Worm (Caenorhabditis elegans): ENCODE measurements around the gene ptrn-1.

DNA sequence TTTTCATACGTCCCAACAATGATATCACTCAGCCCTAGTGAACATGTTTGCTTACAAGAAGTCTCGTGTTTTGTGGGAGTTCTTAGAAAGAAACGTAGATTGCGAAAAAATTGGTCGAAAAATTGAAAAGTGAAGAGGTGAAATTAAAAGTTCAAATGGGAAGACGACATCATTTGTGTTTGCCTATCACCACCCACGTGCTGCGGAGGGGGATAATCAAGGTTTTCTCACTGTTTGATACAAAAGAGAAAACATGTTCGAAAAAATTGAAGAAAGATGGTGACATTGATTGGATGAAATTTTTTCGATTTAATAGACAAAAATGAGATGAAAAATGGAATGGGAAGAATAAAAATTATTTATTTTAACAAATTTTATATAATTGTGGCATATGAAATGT lies 40.5 kb upstream of the ptrn-1 start:
- TF ChIP-seq ceh-8 (GFP tag; optimal IDR thresholded peaks at IDR 0.05) (no peak), nhr-12 (tag; optimal IDR thresholded peaks at IDR 0.05) (no peak), ces-1 (GFP tag; optimal IDR thresholded peaks at IDR 0.05) (no peak), efl-3 (GFP tag; optimal IDR thresholded peaks at IDR 0.05) (no peak), lir-3 (tag; optimal IDR thresholded peaks at IDR 0.05; ENCODE audit: poor library complexity) (no peak), dpl-1 (GFP tag; optimal IDR thresholded peaks at IDR 0.05) (no peak), nhr-11 (tag; optimal IDR thresholded peaks at IDR 0.05) (no peak), fkh-10 (GFP tag; optimal IDR thresholded peaks at IDR 0.05) (no peak), alr-1 (tag; optimal IDR thresholded peaks at IDR 0.05; ENCODE audit: borderline replicate concordance) (no peak)

Measured in whole organism, L1 larva.